Fruit fly (Drosophila melanogaster) whole organism, embryonic: ENCODE measurements around the gene CG9107.
A peak's percentile ranks its signal among the peaks of the same experiment; 100 is the strongest.

Experiments used
- ATbp ChIP-seq: fragments of 200-800 bp; sonication (Bioruptor generic); optimal IDR thresholded peaks from 2 replicates; lab custom pipeline; 2017; ENCODE audit warnings: missing biosample characterization, mild to moderate bottlenecking, missing genetic modification characterization, missing genetic modification reagents
- CG10431 ChIP-seq: fragments of 200-800 bp; sonication (Bioruptor generic); optimal IDR thresholded peaks from 3 replicates; lab custom pipeline; 2018; ENCODE audit warnings: missing biosample characterization, mild to moderate bottlenecking, missing genetic modification characterization
- CG12769 ChIP-seq: fragments of 200-800 bp; sonication (Bioruptor generic); optimal IDR thresholded peaks from 2 replicates; lab custom pipeline; 2019; ENCODE audit warnings: missing biosample characterization, mild to moderate bottlenecking, missing genetic modification characterization, moderate library complexity
- CG13424 ChIP-seq: fragments of 200-800 bp; sonication (Bioruptor generic); optimal IDR thresholded peaks from 2 replicates; lab custom pipeline; 2019; ENCODE audit warnings: missing biosample characterization, mild to moderate bottlenecking, missing genetic modification characterization, moderate library complexity
- CG17328 ChIP-seq: fragments of 200-800 bp; sonication (Bioruptor generic); IDR thresholded peaks from 2 replicates; pipeline ENCODE4 v1.3.6; 2022; ENCODE audit warnings: missing biosample characterization, missing genetic modification characterization
- CG18599 ChIP-seq: fragments of 200-800 bp; sonication (Bioruptor generic); optimal IDR thresholded peaks from 3 replicates; lab custom pipeline; 2017; ENCODE audit warnings: missing biosample characterization, missing genetic modification characterization, mild to moderate bottlenecking, moderate library complexity, missing genetic modification reagents
- CG2116 ChIP-seq: fragments of 200-800 bp; sonication (Bioruptor generic); optimal IDR thresholded peaks from 3 replicates; lab custom pipeline; 2018; ENCODE audit warnings: missing biosample characterization, mild to moderate bottlenecking, missing genetic modification characterization
- CG34224 ChIP-seq: fragments of 200-800 bp; sonication (Bioruptor generic); IDR thresholded peaks from 3 replicates; pipeline ENCODE4 v1.3.6; 2022; ENCODE audit warnings: missing biosample characterization, missing genetic modification characterization; ENCODE audit not compliant: partially characterized antibody
- CG8089 ChIP-seq: fragments of 200-800 bp; sonication (Bioruptor generic); optimal IDR thresholded peaks from 3 replicates; lab custom pipeline; 2016; ENCODE audit warnings: missing biosample characterization, missing genetic modification characterization
- CG8290 ChIP-seq, 3 experiments: fragments of 200-800 bp; sonication (Bioruptor generic); optimal IDR thresholded peaks; 2 replicates each; lab custom pipeline; 2016 to 2019; ENCODE audit warnings: missing biosample characterization in 3 of 3, missing genetic modification characterization in 3 of 3, mild to moderate bottlenecking in 2 of 3, moderate library complexity in 1 of 3
- D19B ChIP-seq: fragments of 200-800 bp; sonication (Bioruptor generic); optimal IDR thresholded peaks from 2 replicates; lab custom pipeline; 2017; ENCODE audit warnings: missing biosample characterization, mild to moderate bottlenecking, missing genetic modification characterization
- Doc2 ChIP-seq: fragments of 200-800 bp; sonication (Bioruptor generic); IDR thresholded peaks from 2 replicates; pipeline ENCODE4 v1.3.6; 2022; ENCODE audit warnings: missing biosample characterization, missing genetic modification characterization
- Elba2 ChIP-seq: fragments of 200-800 bp; sonication (Bioruptor generic); optimal IDR thresholded peaks from 3 replicates; lab custom pipeline; 2016; ENCODE audit warnings: missing biosample characterization, missing genetic modification characterization
- Gsc ChIP-seq: fragments of 200-800 bp; sonication (Bioruptor generic); IDR thresholded peaks from 2 replicates; pipeline ENCODE4 v1.3.6; 2022; ENCODE audit warnings: missing biosample characterization, missing genetic modification characterization
- HLHmδ ChIP-seq: fragments of 200-800 bp; sonication (Bioruptor generic); optimal IDR thresholded peaks from 2 replicates; lab custom pipeline; 2018; ENCODE audit warnings: missing biosample characterization, mild to moderate bottlenecking, missing genetic modification characterization, moderate library complexity
- Hmr ChIP-seq: fragments of 200-800 bp; sonication (Bioruptor generic); optimal IDR thresholded peaks from 3 replicates; lab custom pipeline; 2017; ENCODE audit warnings: mild to moderate bottlenecking, missing biosample characterization, missing genetic modification reagents, missing genetic modification characterization
- Hmx ChIP-seq: fragments of 200-800 bp; sonication (Bioruptor generic); optimal IDR thresholded peaks from 2 replicates; lab custom pipeline; 2016; ENCODE audit warnings: missing biosample characterization, missing genetic modification characterization
- Lim3 ChIP-seq: fragments of 200-800 bp; sonication (Bioruptor generic); IDR thresholded peaks from 2 replicates; pipeline ENCODE4 v1.3.6; 2022; ENCODE audit warnings: missing biosample characterization, missing genetic modification characterization
- MESR4 ChIP-seq: fragments of 200-800 bp; sonication (Bioruptor generic); optimal IDR thresholded peaks from 2 replicates; lab custom pipeline; 2018; ENCODE audit warnings: missing biosample characterization, mild to moderate bottlenecking, missing genetic modification characterization, moderate library complexity
- Neu2 ChIP-seq: fragments of 200-800 bp; sonication (Bioruptor generic); optimal IDR thresholded peaks from 3 replicates; lab custom pipeline; 2016; ENCODE audit warnings: missing biosample characterization, missing genetic modification characterization, borderline replicate concordance
- Nf-YC ChIP-seq: fragments of 200-800 bp; optimal IDR thresholded peaks from 3 replicates; lab custom pipeline; 2019; ENCODE audit warnings: missing biosample characterization, mild to moderate bottlenecking, missing genetic modification characterization, moderate library complexity
- Oaz ChIP-seq: fragments of 200-800 bp; sonication (Bioruptor generic); IDR thresholded peaks from 2 replicates; pipeline ENCODE4 v1.3.6; 2022; ENCODE audit warnings: missing biosample characterization, missing genetic modification characterization
- Six4 ChIP-seq: fragments of 200-800 bp; sonication (Bioruptor generic); optimal IDR thresholded peaks from 2 replicates; lab custom pipeline; 2016; ENCODE audit warnings: missing biosample characterization, missing genetic modification characterization
- Sry-β ChIP-seq: fragments of 200-800 bp; sonication (Bioruptor generic); optimal IDR thresholded peaks from 2 replicates; lab custom pipeline; 2018; ENCODE audit warnings: missing biosample characterization, mild to moderate bottlenecking, missing genetic modification characterization, moderate library complexity
- TFAM ChIP-seq: fragments of 200-800 bp; sonication (Bioruptor generic); optimal IDR thresholded peaks from 2 replicates; lab custom pipeline; 2017; ENCODE audit warnings: missing biosample characterization, missing genetic modification characterization, inconsistent platforms
- Xrp1 ChIP-seq: fragments of 200-800 bp; sonication (Bioruptor generic); IDR thresholded peaks from 2 replicates; pipeline ENCODE4 v1.3.6; 2022; ENCODE audit warnings: missing biosample characterization, missing genetic modification characterization
- bigmax ChIP-seq: fragments of 200-800 bp; sonication (Bioruptor generic); optimal IDR thresholded peaks from 2 replicates; lab custom pipeline; 2018; ENCODE audit warnings: missing biosample characterization, mild to moderate bottlenecking, missing genetic modification characterization
- btn ChIP-seq: fragments of 200-800 bp; sonication (Bioruptor generic); optimal IDR thresholded peaks from 2 replicates; lab custom pipeline; 2016; ENCODE audit warnings: missing biosample characterization, missing genetic modification characterization
- chif ChIP-seq, 2 experiments: fragments of 200-800 bp; sonication (Bioruptor generic); optimal IDR thresholded peaks; 3 replicates each; lab custom pipeline; 2016; ENCODE audit warnings: missing biosample characterization in 2 of 2, missing genetic modification characterization in 2 of 2
- dati ChIP-seq: fragments of 200-800 bp; sonication (Bioruptor generic); IDR thresholded peaks from 2 replicates; pipeline ENCODE4 v1.3.6; 2022; ENCODE audit warnings: missing biosample characterization, missing genetic modification characterization
- disco-r ChIP-seq: fragments of 200-800 bp; sonication (Bioruptor generic); optimal IDR thresholded peaks from 2 replicates; lab custom pipeline; 2016; ENCODE audit warnings: missing biosample characterization, missing genetic modification characterization
- exex ChIP-seq: fragments of 200-800 bp; sonication (Bioruptor generic); optimal IDR thresholded peaks from 4 replicates; lab custom pipeline; 2018; ENCODE audit warnings: missing biosample characterization, mild to moderate bottlenecking, missing genetic modification characterization, moderate library complexity
- grn ChIP-seq: fragments of 200-800 bp; sonication (Bioruptor generic); optimal IDR thresholded peaks from 3 replicates; lab custom pipeline; 2017; ENCODE audit warnings: missing biosample characterization, missing genetic modification characterization
- gro ChIP-seq: fragments of 200-800 bp; sonication (Bioruptor generic); optimal IDR thresholded peaks from 2 replicates; lab custom pipeline; 2016; ENCODE audit warnings: missing biosample characterization, missing genetic modification characterization
- ham ChIP-seq: fragments of 200-800 bp; sonication (Bioruptor generic); IDR thresholded peaks from 2 replicates; pipeline ENCODE4 v1.3.6; 2022; ENCODE audit warnings: missing biosample characterization, missing genetic modification characterization
- hkb ChIP-seq, 2 experiments: fragments of 200-800 bp in 1 of 2; fragments of >200 bp in 1 of 2; sonication (Bioruptor generic) in 1 of 2; IDR thresholded peaks in 1 of 2; optimal IDR thresholded peaks in 1 of 2; 2 replicates each; pipeline versions ENCODE4 v1.3.6 to Lab custom; 2017 to 2022; ENCODE audit warnings: missing biosample characterization in 1 of 2, missing genetic modification characterization in 1 of 2
- hth ChIP-seq: fragments of >200 bp; optimal IDR thresholded peaks from 2 replicates; lab custom pipeline; 2017; ENCODE audit warnings: inconsistent platforms
- ind ChIP-seq: fragments of 200-800 bp; sonication (Bioruptor generic); optimal IDR thresholded peaks from 3 replicates; lab custom pipeline; 2016; ENCODE audit warnings: missing biosample characterization, missing genetic modification characterization
- mirr ChIP-seq: fragments of 200-800 bp; sonication (Bioruptor generic); optimal IDR thresholded peaks from 3 replicates; lab custom pipeline; 2018; ENCODE audit warnings: missing biosample characterization, mild to moderate bottlenecking, missing genetic modification characterization
- nerfin-1 ChIP-seq: fragments of 200-800 bp; sonication (Bioruptor generic); optimal IDR thresholded peaks from 3 replicates; lab custom pipeline; 2019; ENCODE audit warnings: missing biosample characterization, mild to moderate bottlenecking, missing genetic modification characterization, moderate library complexity
- pfk ChIP-seq: fragments of 200-800 bp; sonication (Bioruptor generic); optimal IDR thresholded peaks from 2 replicates; lab custom pipeline; 2018; ENCODE audit warnings: missing biosample characterization, mild to moderate bottlenecking, missing genetic modification characterization, moderate library complexity
- prd ChIP-seq, 3 experiments: fragments of >200 bp in 2 of 3; fragments of 200-800 bp in 1 of 3; sonication (Bioruptor generic) in 1 of 3; optimal IDR thresholded peaks in 2 of 3; IDR thresholded peaks in 1 of 3; 2 replicates in 2 of 3; 3 replicates in 1 of 3; pipeline versions ENCODE4 v1.3.6 to Lab custom; 2017 to 2022; ENCODE audit warnings: missing biosample characterization in 1 of 3, missing genetic modification characterization in 1 of 3
- pzg ChIP-seq: fragments of 200-800 bp; sonication (Bioruptor generic); optimal IDR thresholded peaks from 3 replicates; lab custom pipeline; 2018; ENCODE audit warnings: missing biosample characterization, mild to moderate bottlenecking, missing genetic modification characterization, moderate library complexity
- run ChIP-seq: fragments of 200-800 bp; sonication (Bioruptor generic); optimal IDR thresholded peaks from 3 replicates; lab custom pipeline; 2018; ENCODE audit warnings: missing biosample characterization, mild to moderate bottlenecking, missing genetic modification characterization
- sd ChIP-seq: fragments of 200-800 bp; sonication (Bioruptor generic); optimal IDR thresholded peaks from 3 replicates; lab custom pipeline; 2018; ENCODE audit warnings: missing biosample characterization, mild to moderate bottlenecking, missing genetic modification characterization, moderate library complexity
- tin ChIP-seq: fragments of 200-800 bp; sonication (Bioruptor generic); optimal IDR thresholded peaks from 3 replicates; lab custom pipeline; 2016; ENCODE audit warnings: missing biosample characterization, missing genetic modification characterization
- twi ChIP-seq: fragments of 200-800 bp; optimal IDR thresholded peaks from 2 replicates; lab custom pipeline; 2019; ENCODE audit warnings: missing biosample characterization, mild to moderate bottlenecking, missing genetic modification characterization, moderate library complexity
- z ChIP-seq: fragments of 200-800 bp; sonication (Bioruptor generic); IDR thresholded peaks from 3 replicates; pipeline ENCODE4 v1.3.6; 2022; ENCODE audit warnings: missing biosample characterization, missing genetic modification characterization
- zf30C ChIP-seq: fragments of 200-800 bp; sonication (Bioruptor generic); optimal IDR thresholded peaks from 3 replicates; lab custom pipeline; 2018; ENCODE audit warnings: missing biosample characterization, mild to moderate bottlenecking, missing genetic modification characterization
- zfh2 ChIP-seq: fragments of 200-800 bp; sonication (Bioruptor generic); optimal IDR thresholded peaks from 2 replicates; lab custom pipeline; 2016; ENCODE audit warnings: missing biosample characterization, missing genetic modification characterization

Gene CG9107

DNA sequence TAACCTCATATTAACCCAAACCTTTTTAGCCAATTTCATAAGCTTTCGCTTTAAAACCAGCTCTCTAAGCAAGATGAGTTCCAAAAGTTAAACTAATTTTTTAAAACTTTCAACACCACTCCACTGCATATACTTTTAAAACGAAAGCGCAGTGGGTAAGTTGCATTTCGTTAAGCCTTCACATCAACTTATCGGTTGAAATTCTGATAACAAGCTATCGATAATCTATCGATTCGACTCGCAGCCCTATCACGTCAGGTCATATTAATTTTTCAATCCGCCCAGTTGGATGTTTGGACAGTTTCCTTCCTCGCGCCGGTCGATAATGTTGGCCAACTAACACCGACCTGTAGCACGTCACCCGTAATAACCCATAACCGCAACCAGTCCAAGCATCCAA lies 38.2 kb downstream of the CG9107 start, which contains the start of gene ifc (continued):
- TF ChIP-seq hth (lab: Kevin White, UChicago) (no peak), grn (GFP tag; lab: Kevin White, UChicago) (peak; percentile 47), D19B (GFP tag; lab: Kevin White, UChicago) (peak; percentile 21), CG8089 (GFP tag; lab: Kevin White, UChicago) (peak; percentile 53), Xrp1 (no peak), TFAM (GFP tag; lab: Kevin White, UChicago) (no peak), nerfin-1 (tag; lab: Kevin White, UChicago) (peak; percentile 28), CG8290 (GFP tag; optimal IDR thresholded peaks at IDR 0.05; lab: Kevin White, UChicago) (peak; percentile 89), CG8290 (tag; optimal IDR thresholded peaks at IDR 0.05; lab: Kevin White, UChicago) (peak; percentile 43 to 84), z (no peak), Doc2 (no peak), dati (GFP tag; lab: Robert Waterston, UW) (no peak), prd (optimal IDR thresholded peaks at IDR 0.05; lab: Kevin White, UChicago) (no peak), prd (GFP tag; IDR thresholded peaks at IDR 0.05; lab: Robert Waterston, UW) (no peak), pfk (GFP tag; lab: Kevin White, UChicago) (peak; percentile 36), Neu2 (GFP tag; lab: Kevin White, UChicago) (peak; percentile 82), Gsc (GFP tag; lab: Robert Waterston, UW) (no peak), hkb (optimal IDR thresholded peaks at IDR 0.05; lab: Kevin White, UChicago) (peak; percentile 79), hkb (GFP tag; IDR thresholded peaks at IDR 0.05; lab: Robert Waterston, UW) (no peak), gro (GFP tag; lab: Kevin White, UChicago) (peak; percentile 67), Hmr (peak; percentile 73), exex (tag; lab: Kevin White, UChicago) (peak; percentile 36), ind (GFP tag; lab: Kevin White, UChicago) (peak; percentile 55), Elba2 (GFP tag; lab: Kevin White, UChicago) (peak; percentile 52), Sry-β (GFP tag; lab: Kevin White, UChicago) (peak; percentile 12), run (tag; lab: Kevin White, UChicago) (peak; percentile 22), CG10431 (GFP tag; lab: Kevin White, UChicago) (no peak), CG13424 (peak; percentile 60), CG12769 (tag; lab: Kevin White, UChicago) (peak; percentile 80), pzg (peak; percentile 96), Six4 (GFP tag; lab: Kevin White, UChicago) (peak; percentile 7), MESR4 (GFP tag; lab: Kevin White, UChicago) (peak; percentile 85), tin (GFP tag; lab: Kevin White, UChicago) (peak; percentile 35), mirr (GFP tag; lab: Kevin White, UChicago) (peak; percentile 7), CG18599 (GFP tag; lab: Kevin White, UChicago) (peak; percentile 52), ATbp (GFP tag; lab: Kevin White, UChicago) (no peak), twi (tag; lab: Kevin White, UChicago) (no peak), HLHmδ (GFP tag; lab: Kevin White, UChicago) (peak; percentile 19), Hmx (GFP tag; lab: Kevin White, UChicago) (no peak), btn (GFP tag; lab: Kevin White, UChicago) (no peak), CG34224 (no peak), Nf-YC (tag; lab: Kevin White, UChicago) (peak; percentile 56), sd (tag; lab: Kevin White, UChicago) (peak; percentile 55), Lim3 (no peak), disco-r (GFP tag; lab: Kevin White, UChicago) (peak; percentile 19), zfh2 (GFP tag; lab: Kevin White, UChicago) (peak; percentile 78), chif (GFP tag; optimal IDR thresholded peaks at IDR 0.05; lab: Kevin White, UChicago) (peak in 1 of 2 experiments; percentile 59), Oaz (GFP tag; lab: Robert Waterston, UW) (no peak), CG2116 (GFP tag; lab: Kevin White, UChicago) (peak; percentile 69), ham (GFP tag; lab: Robert Waterston, UW) (no peak), zf30C (GFP tag; lab: Kevin White, UChicago) (peak; percentile 8), CG17328 (no peak), bigmax (GFP tag; lab: Kevin White, UChicago) (peak; percentile 40)
